3 worm cellular contexts compared by ENCODE assay signal in the genomic region with DNA sequence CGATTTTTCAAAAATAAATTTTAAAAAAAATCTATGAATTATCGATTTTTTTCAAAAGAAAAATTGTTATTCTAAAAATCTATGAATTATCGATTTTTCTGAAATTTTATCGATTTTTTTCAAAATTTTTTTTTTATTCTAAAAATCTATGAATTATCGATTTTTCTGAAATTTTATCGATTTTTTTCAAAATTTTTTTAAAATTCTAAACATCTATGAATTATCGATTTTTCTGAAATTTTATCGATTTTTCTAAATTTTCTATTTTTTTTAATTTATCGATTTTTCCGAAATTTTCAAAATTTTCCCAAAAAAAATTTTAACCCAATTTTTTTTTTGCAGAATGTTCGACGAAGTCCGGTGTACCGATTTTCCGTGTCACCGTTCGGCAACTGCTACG.
TF ChIP-seq lines count a peak whose summit lies in the region.

No protein-coding gene starts in this region.

TF ChIP-seq in whole organism, L3 larva, 47 proteins besides CTCF, POLR2A, EP300 and RAD21:
- peak; percentile 91 for TF ChIP-seq ceh-28 (tag; optimal IDR thresholded peaks at IDR 0.05; lab: Kevin White, UChicago)

TF ChIP-seq in whole organism, late embryonic, 69 proteins besides CTCF, POLR2A, EP300 and RAD21:
- TF ChIP-seq ceh-48 (tag; optimal IDR thresholded peaks at IDR 0.05; lab: Kevin White, UChicago): peak; percentile 7

TF ChIP-seq in whole organism, midembryonic, 9 proteins besides CTCF, POLR2A, EP300 and RAD21:
- peak; percentile 95 for TF ChIP-seq T22C8.4 (GFP tag; IDR thresholded peaks at IDR 0.05; lab: Robert Waterston, UW)
